Worm (Caenorhabditis elegans) whole organism, L3 larva: ENCODE data around the gene cdc-50.B.

Experiments
- R02D3.7 ChIP-seq: fragments of 150-350 bp; optimal IDR thresholded peaks from 2 replicates; lab custom pipeline; 2014; ENCODE audit warnings: missing biosample characterization, missing genetic modification characterization
- aly-2 ChIP-seq: fragments of 150-350 bp; optimal IDR thresholded peaks from 2 replicates; lab custom pipeline; 2014; ENCODE audit warnings: missing biosample characterization, missing genetic modification characterization
- ama-1 ChIP-seq: fragments of 150-350 bp; optimal IDR thresholded peaks from 2 replicates; lab custom pipeline; 2018
- ceh-28 ChIP-seq: fragments of 150-350 bp; optimal IDR thresholded peaks from 2 replicates; lab custom pipeline; 2014; ENCODE audit warnings: missing biosample characterization, missing genetic modification reagents, missing genetic modification characterization
- ceh-9 ChIP-seq: sonication (generic microtip); optimal IDR thresholded peaks from 2 replicates; lab custom pipeline; 2018; ENCODE audit warnings: missing biosample characterization, missing genetic modification characterization
- daf-12 ChIP-seq: fragments of 150-350 bp; optimal IDR thresholded peaks from 2 replicates; lab custom pipeline; 2014; ENCODE audit warnings: missing biosample characterization, missing genetic modification reagents, missing genetic modification characterization
- egl-27 ChIP-seq: sonication (generic microtip); optimal IDR thresholded peaks from 4 replicates; lab custom pipeline; 2017; ENCODE audit warnings: missing biosample characterization, missing genetic modification reagents, missing genetic modification characterization
- egl-5 ChIP-seq: fragments of 150-350 bp; optimal IDR thresholded peaks from 2 replicates; lab custom pipeline; 2017; ENCODE audit warnings: missing biosample characterization, missing genetic modification reagents, missing genetic modification characterization, inconsistent platforms
- elt-1 ChIP-seq: fragments of 150-350 bp; optimal IDR thresholded peaks from 2 replicates; lab custom pipeline; 2014; ENCODE audit warnings: missing biosample characterization, missing genetic modification characterization
- elt-2 ChIP-seq: sonication (generic microtip); optimal IDR thresholded peaks from 2 replicates; lab custom pipeline; 2016; ENCODE audit warnings: missing genetic modification reagents, mild to moderate bottlenecking, missing genetic modification characterization, missing compliant biosample characterization
- elt-3 ChIP-seq, 3 experiments: fragments of 150-350 bp in 1 of 3; sonication (generic microtip) in 2 of 3; optimal IDR thresholded peaks; 2 replicates in 2 of 3; 4 replicates in 1 of 3; lab custom pipeline; 2014 to 2017; ENCODE audit warnings: missing biosample characterization in 3 of 3, missing genetic modification characterization in 3 of 3
- eor-1 ChIP-seq, 2 experiments: fragments of 150-350 bp; optimal IDR thresholded peaks; 2 replicates each; lab custom pipeline; 2014 to 2018; ENCODE audit warnings: missing biosample characterization in 2 of 2, missing genetic modification characterization in 2 of 2
- fkh-10 ChIP-seq: sonication (generic microtip); optimal IDR thresholded peaks from 2 replicates; lab custom pipeline; 2017; ENCODE audit warnings: missing biosample characterization, missing genetic modification reagents, missing genetic modification characterization
- hmg-11 ChIP-seq: sonication (generic microtip); optimal IDR thresholded peaks from 2 replicates; lab custom pipeline; 2016; ENCODE audit warnings: missing genetic modification characterization, missing compliant biosample characterization
- jun-1 ChIP-seq: fragments of 150-350 bp; optimal IDR thresholded peaks from 2 replicates; lab custom pipeline; 2014; ENCODE audit warnings: missing biosample characterization, missing genetic modification reagents, missing genetic modification characterization
- lin-15B ChIP-seq: fragments of 150-350 bp; optimal IDR thresholded peaks from 2 replicates; lab custom pipeline; 2014; ENCODE audit warnings: missing biosample characterization, missing genetic modification characterization
- lin-39 ChIP-seq: fragments of 150-350 bp; optimal IDR thresholded peaks from 2 replicates; lab custom pipeline; 2018; ENCODE audit warnings: missing biosample characterization, missing genetic modification reagents, missing genetic modification characterization
- lsy-12 ChIP-seq: sonication (generic microtip); optimal IDR thresholded peaks from 2 replicates; lab custom pipeline; 2016; ENCODE audit warnings: mild to moderate bottlenecking, missing genetic modification characterization, missing compliant biosample characterization
- nfya-1 ChIP-seq: sonication (generic microtip); optimal IDR thresholded peaks from 2 replicates; lab custom pipeline; 2017; ENCODE audit warnings: missing genetic modification characterization, mild to moderate bottlenecking, missing compliant biosample characterization, antibody characterized with exemption, moderate library complexity; ENCODE audit not compliant: insufficient read depth
- nhr-11 ChIP-seq: fragments of 150-350 bp; optimal IDR thresholded peaks from 2 replicates; lab custom pipeline; 2014; ENCODE audit warnings: missing biosample characterization, missing genetic modification characterization
- nhr-12 ChIP-seq: fragments of 150-350 bp; optimal IDR thresholded peaks from 2 replicates; lab custom pipeline; 2014; ENCODE audit warnings: missing biosample characterization, missing genetic modification characterization
- nhr-23 ChIP-seq: fragments of 150-350 bp; optimal IDR thresholded peaks from 2 replicates; lab custom pipeline; 2014; ENCODE audit warnings: missing biosample characterization, missing genetic modification reagents, missing genetic modification characterization
- nhr-25 ChIP-seq: sonication (generic microtip); optimal IDR thresholded peaks from 2 replicates; lab custom pipeline; 2017; ENCODE audit warnings: missing biosample characterization, missing genetic modification characterization
- nhr-43 ChIP-seq: sonication (generic microtip); optimal IDR thresholded peaks from 2 replicates; lab custom pipeline; 2016; ENCODE audit warnings: mild to moderate bottlenecking, missing genetic modification characterization, missing compliant biosample characterization; ENCODE audit not compliant: poor library complexity, severe bottlenecking
- nhr-67 ChIP-seq: fragments of 150-350 bp; optimal IDR thresholded peaks from 2 replicates; lab custom pipeline; 2014; ENCODE audit warnings: missing biosample characterization, missing genetic modification characterization
- nhr-76 ChIP-seq: fragments of 150-350 bp; sonication (generic microtip); optimal IDR thresholded peaks from 5 replicates; lab custom pipeline; 2014; ENCODE audit warnings: missing biosample characterization, missing genetic modification characterization
- pha-4 ChIP-seq: fragments of 150-350 bp; optimal IDR thresholded peaks from 2 replicates; lab custom pipeline; 2014; ENCODE audit warnings: missing biosample characterization, missing genetic modification reagents, missing genetic modification characterization
- pqm-1 ChIP-seq: fragments of 150-350 bp; optimal IDR thresholded peaks from 2 replicates; lab custom pipeline; 2017; ENCODE audit warnings: missing biosample characterization, missing genetic modification characterization, inconsistent platforms
- sea-2 ChIP-seq: fragments of 150-350 bp; sonication (generic microtip); optimal IDR thresholded peaks from 4 replicates; lab custom pipeline; 2014; ENCODE audit warnings: missing biosample characterization, missing genetic modification reagents, missing genetic modification characterization
- snpc-4 ChIP-seq: fragments of 150-350 bp; optimal IDR thresholded peaks from 2 replicates; lab custom pipeline; 2014; ENCODE audit warnings: missing biosample characterization, missing genetic modification characterization
- tbx-2 ChIP-seq: sonication (generic microtip); optimal IDR thresholded peaks from 2 replicates; lab custom pipeline; 2016; ENCODE audit warnings: mild to moderate bottlenecking, missing genetic modification characterization, missing compliant biosample characterization
- unc-39 ChIP-seq: sonication (generic microtip); optimal IDR thresholded peaks from 4 replicates; lab custom pipeline; 2017; ENCODE audit warnings: missing biosample characterization, missing genetic modification characterization
- unc-62 ChIP-seq: fragments of 150-350 bp; sonication (generic microtip); optimal IDR thresholded peaks from 4 replicates; lab custom pipeline; 2014; ENCODE audit warnings: missing biosample characterization, missing genetic modification reagents, missing genetic modification characterization
- zag-1 ChIP-seq: fragments of 150-350 bp; optimal IDR thresholded peaks from 2 replicates; lab custom pipeline; 2014; ENCODE audit warnings: missing biosample characterization, missing genetic modification characterization

Gene cdc-50.B

DNA sequence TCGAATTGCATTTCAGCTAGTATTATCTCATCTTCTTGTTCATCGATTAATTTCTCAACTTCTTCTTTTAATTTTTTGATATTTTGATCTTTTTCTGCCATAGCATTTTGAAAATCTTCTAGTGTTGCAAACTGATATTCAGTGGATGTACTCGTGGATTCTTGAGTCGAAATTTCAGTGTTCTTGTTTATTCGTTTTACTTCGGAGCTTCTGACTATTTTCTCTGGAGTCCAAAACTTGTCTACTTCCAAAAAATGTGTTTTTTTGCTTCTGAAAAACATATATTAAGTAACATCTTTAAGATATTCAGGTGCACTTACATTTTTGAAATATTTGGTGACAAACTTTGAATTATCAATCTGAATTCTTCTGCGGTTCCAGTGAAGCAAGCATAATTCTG lies 4.9 kb downstream of the cdc-50.B start, which contains the start of gene F20C5.5:
Gene F20C5.5 (minus strand): TSS at position 101 of the 400 bp plus-strand sequence.
- no peak for TF ChIP-seq daf-12 (tag; lab: Kevin White, UChicago)
- TF ChIP-seq lin-39 (tag; lab: Kevin White, UChicago), result no peak
- TF ChIP-seq pha-4 (tag; lab: Kevin White, UChicago), result no peak
- TF ChIP-seq R02D3.7 (tag; lab: Kevin White, UChicago), result no peak
- no peak for TF ChIP-seq nhr-76
- TF ChIP-seq zag-1 (tag; lab: Kevin White, UChicago), result no peak
- no peak for TF ChIP-seq nhr-43 (tag; lab: Kevin White, UChicago)
- no peak for TF ChIP-seq nhr-11 (tag; lab: Kevin White, UChicago)
- TF ChIP-seq ceh-28 (tag; lab: Kevin White, UChicago), result no peak
- TF ChIP-seq ceh-9 (tag; lab: Kevin White, UChicago), result no peak
- TF ChIP-seq fkh-10 (GFP tag; lab: Kevin White, UChicago), result no peak
- no peak for TF ChIP-seq lin-15B
- no peak for TF ChIP-seq hmg-11 (tag; lab: Kevin White, UChicago)
- TF ChIP-seq snpc-4 (tag; lab: Kevin White, UChicago), result no peak
- TF ChIP-seq sea-2 (GFP tag; lab: Kevin White, UChicago), result no peak
- TF ChIP-seq elt-3 (tag; optimal IDR thresholded peaks at IDR 0.05; lab: Kevin White, UChicago), result no peak

ce11 chrIV:8772800-8773256 lies 8.2 kb downstream of the cdc-50.B start, which contains the start of gene F20C5.6:
TSS of gene F20C5.6 (minus strand) at chrIV:8773206.
- TF ChIP-seq nfya-1 (tag; lab: Kevin White, UChicago) (no peak), snpc-4 (tag; lab: Kevin White, UChicago) (no peak), pqm-1 (tag; lab: Kevin White, UChicago) (no peak), unc-62 (GFP tag; lab: Kevin White, UChicago) (no peak), elt-1 (tag; lab: Kevin White, UChicago) (no peak), tbx-2 (no peak)
- TF ChIP-seq, all 47 proteins: peak for 0

DNA sequence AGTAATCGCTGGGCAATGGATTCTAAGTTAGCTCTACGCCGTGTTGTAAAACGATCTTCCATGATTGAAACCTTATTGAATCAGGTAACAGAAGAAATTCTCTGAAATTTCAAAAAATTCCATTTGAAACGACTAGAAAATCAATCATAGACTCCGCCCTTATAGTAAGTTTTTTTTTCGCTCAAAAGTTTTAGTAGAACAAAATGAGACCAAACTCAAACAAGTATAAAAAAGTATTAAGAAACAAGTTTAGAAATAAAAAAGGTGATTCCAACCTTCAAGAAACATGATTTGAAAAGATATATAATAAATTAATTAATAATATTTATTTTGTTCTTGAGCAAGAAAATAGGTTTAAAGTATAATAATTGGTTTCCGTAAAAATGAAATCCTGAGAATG lies 13.4 kb downstream of the cdc-50.B start, which contains the start of gene C33D9.6:
Gene C33D9.6 (minus strand): TSS at position 101 of the 400 bp plus-strand sequence.
- TF ChIP-seq lin-39 (tag; lab: Kevin White, UChicago) (no peak), snpc-4 (tag; lab: Kevin White, UChicago) (no peak), nhr-12 (tag; lab: Kevin White, UChicago) (no peak), pha-4 (tag; lab: Kevin White, UChicago) (no peak), ceh-28 (tag; lab: Kevin White, UChicago) (no peak), zag-1 (tag; lab: Kevin White, UChicago) (no peak)

DNA sequence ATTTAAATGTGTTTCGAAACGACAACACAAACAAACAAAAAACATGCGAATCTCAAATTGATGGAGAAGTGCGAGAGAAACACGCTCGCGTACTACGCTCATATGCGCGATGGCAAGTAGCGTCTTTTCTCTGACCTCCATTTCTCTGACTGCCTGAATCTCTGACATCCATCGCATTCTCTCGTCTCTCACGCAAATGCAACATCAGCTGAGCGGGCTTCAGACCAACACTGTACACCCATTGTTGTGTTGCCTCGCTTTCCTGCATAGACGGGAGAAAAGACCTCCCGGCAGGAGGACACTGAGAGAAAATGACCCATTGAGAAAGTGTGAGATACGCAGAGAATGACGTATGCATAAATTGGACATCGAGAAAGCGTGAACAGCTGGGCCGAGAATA lies 17.5 kb downstream of the cdc-50.B start:
- TF ChIP-seq nhr-23 (peak; percentile 91), jun-1 (tag; lab: Kevin White, UChicago) (peak; percentile 59), egl-27 (tag; lab: Kevin White, UChicago) (peak; percentile 47), elt-2 (tag; lab: Kevin White, UChicago) (peak; percentile 44), nhr-67 (tag; lab: Kevin White, UChicago) (no peak), unc-39 (tag; lab: Kevin White, UChicago) (no peak), elt-1 (tag; lab: Kevin White, UChicago) (peak; percentile 41), daf-12 (tag; lab: Kevin White, UChicago) (no peak), lin-15B (peak; percentile 14), ama-1 (no peak), lsy-12 (tag; lab: Kevin White, UChicago) (peak; percentile 43), lin-39 (tag; lab: Kevin White, UChicago) (peak; percentile 93), nhr-43 (tag; lab: Kevin White, UChicago) (peak; percentile 53), nhr-25 (peak; percentile 95), sea-2 (GFP tag; lab: Kevin White, UChicago) (peak; percentile 16), pqm-1 (tag; lab: Kevin White, UChicago) (no peak), aly-2 (tag; lab: Kevin White, UChicago) (no peak), hmg-11 (tag; lab: Kevin White, UChicago) (peak; percentile 83), R02D3.7 (tag; lab: Kevin White, UChicago) (peak; percentile 38), pha-4 (tag; lab: Kevin White, UChicago) (peak; percentile 52), eor-1 (tag; optimal IDR thresholded peaks at IDR 0.05; lab: Kevin White, UChicago) (no peak), nfya-1 (tag; lab: Kevin White, UChicago) (peak; percentile 59), nhr-76 (no peak), egl-5 (peak; percentile 55), snpc-4 (tag; lab: Kevin White, UChicago) (peak; percentile 23), ceh-28 (tag; lab: Kevin White, UChicago) (peak; percentile 69)
- TF ChIP-seq, all 47 proteins: peak for 18
